Worm (Caenorhabditis elegans) whole organism, L4 larva: Measurements from ENCODE around the gene lgc-5.

ENCODE experiments used
- Y5F2A.4 ChIP-seq: fragments of 200-800 bp; sonication (Bioruptor generic); optimal IDR thresholded peaks from 2 replicates; lab custom pipeline; 2018; ENCODE audit warnings: mild to moderate bottlenecking, missing genetic modification characterization, missing compliant biosample characterization
- aly-2 ChIP-seq: sonication (generic microtip); optimal IDR thresholded peaks from 2 replicates; lab custom pipeline; 2018; ENCODE audit warnings: missing biosample characterization, missing genetic modification characterization
- fos-1 ChIP-seq: fragments of 150-350 bp; optimal IDR thresholded peaks from 2 replicates; lab custom pipeline; 2014; ENCODE audit warnings: missing biosample characterization, missing genetic modification characterization
- unc-39 ChIP-seq: sonication (generic microtip); optimal IDR thresholded peaks from 2 replicates; lab custom pipeline; 2017; ENCODE audit warnings: missing biosample characterization, missing genetic modification characterization

DNA sequence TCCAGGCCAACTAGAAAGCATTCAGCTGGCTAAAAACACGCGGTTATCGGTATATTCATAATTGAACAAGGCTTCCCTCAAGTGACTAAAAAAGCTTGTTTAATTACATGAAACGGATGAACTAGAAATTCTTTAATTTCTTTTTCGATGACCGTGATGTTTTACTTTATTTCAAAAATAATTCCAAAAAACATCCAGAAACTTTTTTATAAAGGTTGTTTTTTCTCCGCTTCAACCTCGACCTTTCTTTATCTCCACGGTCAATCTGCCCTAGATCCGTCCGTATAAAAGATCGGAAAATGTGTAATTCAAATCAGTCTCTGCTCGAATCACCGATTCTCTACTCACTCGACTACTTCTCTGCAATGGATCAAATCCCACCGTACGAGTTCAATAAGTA is 3.0 kb downstream of the lgc-5 start, which contains the start of gene F17E9.5:
- no peak for TF ChIP-seq fos-1 (tag; lab: Kevin White, UChicago)
- no peak for TF ChIP-seq unc-39 (tag; lab: Kevin White, UChicago)
- TF ChIP-seq aly-2 (tag; lab: Kevin White, UChicago): no peak
- no peak for TF ChIP-seq Y5F2A.4 (GFP tag; lab: Kevin White, UChicago)
